Worm (Caenorhabditis elegans) whole organism, mixed stage, embryonic: Measurements from ENCODE around the gene fbxc-51.

Experiments
- lin-13 ChIP-seq: fragments of 150-350 bp; optimal IDR thresholded peaks from 2 replicates; lab custom pipeline; 2014; ENCODE audit warnings: missing biosample characterization, missing genetic modification characterization
- mab-5 ChIP-seq: fragments of 150-350 bp; optimal IDR thresholded peaks from 2 replicates; lab custom pipeline; 2014; ENCODE audit warnings: missing biosample characterization, missing genetic modification characterization
- unc-62 ChIP-seq: fragments of 150-350 bp; optimal IDR thresholded peaks from 2 replicates; lab custom pipeline; 2014; ENCODE audit warnings: missing biosample characterization, missing genetic modification reagents, missing genetic modification characterization

ce11 chrII:915780-916179 is 47.2 kb downstream of the fbxc-51 start, which contains the start of gene fbxc-29:
- no peak for TF ChIP-seq lin-13
- no peak for TF ChIP-seq mab-5 (tag; lab: Kevin White, UChicago)
- TF ChIP-seq unc-62, result no peak
